Worm (Caenorhabditis elegans): ENCODE data around the gene mec-1.

DNA sequence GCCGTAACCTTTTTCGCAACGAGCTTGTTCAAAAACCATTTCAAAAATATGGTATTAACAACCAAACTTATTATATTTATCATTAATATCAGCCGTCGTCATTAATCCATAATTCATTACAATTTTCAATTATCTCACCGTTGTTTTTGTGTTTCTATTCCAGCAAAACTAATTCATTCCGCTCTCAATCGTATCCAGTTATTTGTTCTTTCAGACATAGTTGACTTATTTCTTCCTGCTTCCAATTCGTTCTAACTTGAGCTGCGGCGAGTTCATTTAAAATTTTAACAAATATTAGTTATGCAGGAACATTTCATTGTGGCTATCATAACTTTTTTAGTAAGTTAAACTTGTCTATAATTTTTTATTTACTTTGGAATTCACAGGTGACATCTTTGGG is 19.7 kb downstream of the mec-1 start, which contains the start of gene srx-16:
- no peak for TF ChIP-seq ama-1 (optimal IDR thresholded peaks at IDR 0.05)
- TF ChIP-seq tbx-37 (GFP tag; conservative IDR thresholded peaks at IDR 0.05), result no peak
- no peak for TF ChIP-seq F13C5.2 (tag; optimal IDR thresholded peaks at IDR 0.05)
- TF ChIP-seq hmbx-1 (tag; optimal IDR thresholded peaks at IDR 0.05), result no peak
- no peak for TF ChIP-seq ceh-36 (tag; optimal IDR thresholded peaks at IDR 0.05)
- no peak for TF ChIP-seq hmg-4 (GFP tag; optimal IDR thresholded peaks at IDR 0.05)
- no peak for TF ChIP-seq sea-1 (GFP tag; conservative IDR thresholded peaks at IDR 0.05)
- no peak for TF ChIP-seq flt-1 (GFP tag; IDR thresholded peaks at IDR 0.05)

Data from whole organism, early embryonic.